Worm (Caenorhabditis elegans): Measurements from ENCODE around the gene F13H8.2.

F13H8.2 gene

DNA sequence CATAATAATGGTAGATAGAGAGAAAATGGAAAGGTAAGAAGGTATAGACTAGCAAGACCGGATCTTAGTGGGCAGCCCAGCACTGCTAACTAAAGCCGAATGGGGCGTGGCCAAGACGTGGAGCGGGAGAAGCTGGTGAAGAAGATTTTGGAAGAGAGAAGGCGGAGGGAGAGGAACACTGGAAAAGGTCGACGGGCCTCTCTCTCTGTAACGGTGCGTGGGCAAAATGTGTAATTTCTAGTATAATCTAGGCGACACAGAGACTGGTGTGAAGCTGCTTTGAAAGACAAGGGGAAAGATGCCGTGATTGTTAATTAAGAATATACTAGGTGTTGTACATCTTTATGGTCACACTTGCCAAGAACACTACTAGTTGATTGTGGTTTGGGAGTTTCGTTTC lies 14.1 kb upstream of the F13H8.2 start, which contains the start of gene F13H8.5:
F13H8.5 (minus strand) TSS at position 101 of the 400 bp plus-strand sequence.
- TF ChIP-seq hlh-15 (tag; optimal IDR thresholded peaks at IDR 0.05), result no peak
- TF ChIP-seq T23F11.4 (GFP tag; optimal IDR thresholded peaks at IDR 0.05), result no peak
- TF ChIP-seq elt-2 (tag; optimal IDR thresholded peaks at IDR 0.05), result no peak
- TF ChIP-seq pat-9 (tag; optimal IDR thresholded peaks at IDR 0.05), result no peak
- TF ChIP-seq ceh-30 (tag; optimal IDR thresholded peaks at IDR 0.05), result no peak
- TF ChIP-seq pqm-1 (tag; optimal IDR thresholded peaks at IDR 0.05), result no peak
- TF ChIP-seq pha-2 (tag; optimal IDR thresholded peaks at IDR 0.05), result no peak
- TF ChIP-seq nfya-1 (tag; optimal IDR thresholded peaks at IDR 0.05), result no peak
- TF ChIP-seq rnt-1 (tag; optimal IDR thresholded peaks at IDR 0.05), result no peak
- TF ChIP-seq nhr-11 (tag; optimal IDR thresholded peaks at IDR 0.05), result no peak
- TF ChIP-seq hlh-13 (GFP tag; optimal IDR thresholded peaks at IDR 0.05), result no peak
- no peak for TF ChIP-seq npax-4 (tag; optimal IDR thresholded peaks at IDR 0.05)
- TF ChIP-seq syd-9 (tag; optimal IDR thresholded peaks at IDR 0.05), result no peak
- TF ChIP-seq ceh-24 (tag; optimal IDR thresholded peaks at IDR 0.05), result no peak
- TF ChIP-seq odd-2 (tag; optimal IDR thresholded peaks at IDR 0.05), result no peak
- TF ChIP-seq elt-4 (tag; optimal IDR thresholded peaks at IDR 0.05), result no peak
- no peak for TF ChIP-seq ceh-9 (tag; optimal IDR thresholded peaks at IDR 0.05)

DNA sequence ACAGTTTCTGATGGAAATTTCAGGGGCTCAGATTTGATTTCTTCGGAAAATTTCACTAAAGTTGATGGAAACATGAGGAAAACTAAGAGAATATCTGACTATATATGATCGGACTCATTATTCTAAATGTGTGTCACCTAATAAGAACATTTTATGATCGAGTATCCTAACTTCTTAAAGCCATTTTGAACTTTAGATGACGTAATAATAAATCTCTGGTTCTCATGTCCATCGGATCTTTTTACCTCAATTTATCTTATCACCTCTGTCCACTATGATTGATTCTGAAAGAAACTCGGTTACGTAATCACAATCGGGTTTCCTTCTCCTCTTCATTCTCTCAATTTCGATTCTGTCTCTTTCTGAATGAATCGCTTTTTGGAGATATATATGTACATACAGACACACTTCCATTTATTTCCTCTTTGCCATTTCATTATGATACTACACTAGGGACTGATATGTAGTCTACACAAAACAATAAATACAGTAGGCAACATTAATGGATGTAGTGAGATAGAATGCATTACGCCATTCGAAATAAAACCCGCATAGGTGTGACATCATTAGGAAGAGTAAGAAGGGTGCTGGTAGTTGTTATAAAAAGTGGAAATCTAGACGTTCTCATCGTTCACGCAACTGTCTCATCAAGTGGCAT lies 12.8 kb upstream of the F13H8.2 start:
- TF ChIP-seq syd-9 (tag; optimal IDR thresholded peaks at IDR 0.05) (no peak), ahr-1 (tag; optimal IDR thresholded peaks at IDR 0.05) (no peak), hlh-30 (tag; optimal IDR thresholded peaks at IDR 0.05; ENCODE audit: insufficient read depth) (no peak), ceh-6 (GFP tag; optimal IDR thresholded peaks at IDR 0.05) (no peak), ama-1 (optimal IDR thresholded peaks at IDR 0.05) (no peak), sox-2 (GFP tag; IDR thresholded peaks at IDR 0.05) (no peak), ceh-48 (tag; optimal IDR thresholded peaks at IDR 0.05) (no peak), C38D4.7 (GFP tag; optimal IDR thresholded peaks at IDR 0.05) (no peak)

DNA sequence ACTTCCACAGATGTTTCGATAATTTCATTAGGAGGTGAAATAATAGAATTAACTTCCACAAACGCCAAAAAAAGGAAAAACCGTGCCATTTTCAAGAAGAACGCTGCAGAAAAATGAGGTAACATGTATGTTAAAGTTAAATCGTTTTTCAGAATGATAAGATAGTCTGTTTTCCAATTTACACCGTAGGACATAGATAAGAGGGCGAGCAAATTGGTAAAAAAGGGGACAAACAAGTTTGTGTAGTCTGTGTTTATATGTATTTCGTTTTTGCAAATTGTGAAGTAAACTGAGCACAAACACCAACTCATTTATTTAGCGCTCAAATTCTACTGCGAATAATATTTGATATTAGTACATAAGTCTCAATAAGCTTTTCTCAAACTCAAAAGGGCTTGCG lies 10.3 kb upstream of the F13H8.2 start, which contains the start of gene F13H8.11:
F13H8.11 (minus strand) TSS at position 155 of the 400 bp plus-strand sequence.
- TF ChIP-seq unc-86 (tag; optimal IDR thresholded peaks at IDR 0.05), result no peak
- TF ChIP-seq elt-2 (tag; optimal IDR thresholded peaks at IDR 0.05), result peak; percentile 10

DNA sequence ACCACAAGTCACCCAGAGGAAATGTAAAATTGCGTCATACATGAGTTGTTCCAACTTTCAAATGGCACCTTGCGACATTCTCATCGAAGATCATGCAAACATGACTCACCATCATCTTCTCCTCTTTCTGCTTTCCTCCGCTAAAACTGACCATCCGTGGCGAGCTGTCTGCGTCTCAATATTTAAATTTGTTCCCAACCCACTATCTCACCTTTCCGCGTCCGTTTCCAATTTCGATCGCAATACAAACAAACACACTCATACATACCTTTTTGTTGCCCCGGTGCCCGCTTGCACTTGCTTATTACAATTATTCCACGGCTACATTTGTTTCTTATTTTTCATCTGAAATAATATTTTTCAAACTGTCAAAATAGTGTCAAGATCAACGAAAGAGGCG lies 9.5 kb upstream of the F13H8.2 start, which contains the start of gene nmgp-1:
nmgp-1 (plus strand) TSS at position 174 of the 400 bp plus-strand sequence.
- TF ChIP-seq hlh-15 (tag; optimal IDR thresholded peaks at IDR 0.05) (no peak), gmeb-2 (tag; optimal IDR thresholded peaks at IDR 0.05) (no peak), pha-4 (tag; optimal IDR thresholded peaks at IDR 0.05) (no peak), tbx-2 (tag; optimal IDR thresholded peaks at IDR 0.05) (no peak), ceh-34 (tag; optimal IDR thresholded peaks at IDR 0.05) (peak; percentile 54)

DNA sequence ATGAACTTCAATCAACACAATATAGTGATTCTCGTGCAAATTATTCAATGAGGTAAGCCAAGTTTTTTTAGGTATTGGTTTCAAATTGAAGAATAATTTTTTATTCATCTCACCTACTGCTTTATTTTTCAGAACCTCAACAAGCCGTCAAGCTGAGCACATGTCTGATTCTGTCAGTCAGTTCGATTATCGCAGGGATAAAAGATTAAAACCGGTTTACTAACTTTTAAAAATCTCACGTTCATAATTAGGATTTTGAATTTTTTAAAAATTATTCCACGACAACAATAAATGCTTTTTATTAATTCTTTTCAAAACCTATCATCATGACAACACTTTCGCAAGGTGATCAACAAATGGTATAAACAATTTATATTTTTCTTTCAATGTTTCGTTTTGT lies 7.9 kb upstream of the F13H8.2 start, which contains the start of gene F13H8.12:
F13H8.12 (plus strand) TSS at position 301 of the 400 bp plus-strand sequence.
- TF ChIP-seq C08G9.2 (tag; optimal IDR thresholded peaks at IDR 0.05) (no peak), ceh-22 (tag; optimal IDR thresholded peaks at IDR 0.05) (no peak), pqm-1 (tag; optimal IDR thresholded peaks at IDR 0.05) (no peak), pag-3 (tag; optimal IDR thresholded peaks at IDR 0.05; ENCODE audit: borderline replicate concordance) (no peak), tbx-7 (tag; optimal IDR thresholded peaks at IDR 0.05) (no peak), Y22D7AL.16 (tag; optimal IDR thresholded peaks at IDR 0.05) (no peak), F13H6.1 (tag; optimal IDR thresholded peaks at IDR 0.05) (no peak), ceh-48 (tag; optimal IDR thresholded peaks at IDR 0.05) (no peak), ceh-30 (tag; optimal IDR thresholded peaks at IDR 0.05) (no peak), ama-1 (optimal IDR thresholded peaks at IDR 0.05) (no peak), fkh-6 (tag; optimal IDR thresholded peaks at IDR 0.05) (no peak), fkh-10 (GFP tag; optimal IDR thresholded peaks at IDR 0.05) (no peak)
